Fruit fly (Drosophila melanogaster): ENCODE data around the gene CG33169.
A peak's percentile ranks its signal among the peaks of the same experiment; 100 is the strongest.

Gene CG33169

DNA sequence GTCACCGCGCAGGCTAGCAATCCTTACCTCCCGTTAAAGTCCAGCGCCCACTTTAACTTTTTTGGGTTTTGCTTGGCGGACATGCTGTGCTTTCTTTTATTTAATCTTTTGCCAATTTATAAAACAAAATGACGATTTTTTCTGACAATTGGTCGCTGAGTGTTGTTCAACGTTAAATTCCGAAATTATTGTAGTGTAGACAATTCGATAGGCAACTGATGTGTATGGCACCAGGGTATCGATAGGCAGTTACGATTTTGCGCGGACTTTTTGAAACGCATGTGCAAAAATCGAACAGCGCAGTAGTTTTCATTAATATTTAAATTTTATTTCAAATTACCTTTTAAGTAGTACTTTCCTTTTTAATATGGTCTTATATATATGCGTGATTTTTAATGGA is 4.4 kb downstream of the CG33169 start, which contains the start of gene EMC4 (continued):
- TF ChIP-seq CG18764 (GFP tag; optimal IDR thresholded peaks at IDR 0.05): peak; percentile 30
- no peak for TF ChIP-seq HLHmδ (GFP tag; optimal IDR thresholded peaks at IDR 0.05)
- TF ChIP-seq Mad (GFP tag; optimal IDR thresholded peaks at IDR 0.05): peak; percentile 43
- TF ChIP-seq vnd (GFP tag; IDR thresholded peaks at IDR 0.05; ENCODE audit: partially characterized antibody): no peak
- peak; percentile 68 for TF ChIP-seq ato (GFP tag; IDR thresholded peaks at IDR 0.05; ENCODE audit: partially characterized antibody)
- TF ChIP-seq dmrt99B (tag; optimal IDR thresholded peaks at IDR 0.05): no peak
- no peak for TF ChIP-seq CG8359 (GFP tag; optimal IDR thresholded peaks at IDR 0.05; ENCODE audit: borderline replicate concordance)
- no peak for TF ChIP-seq CG11093 (GFP tag; IDR thresholded peaks at IDR 0.05)
- TF ChIP-seq D19A (tag; optimal IDR thresholded peaks at IDR 0.05): peak; percentile 9
- peak; percentile 53 for TF ChIP-seq CG34376 (GFP tag; optimal IDR thresholded peaks at IDR 0.05)
- no peak for TF ChIP-seq danr (GFP tag; IDR thresholded peaks at IDR 0.05)
- peak; percentile 8 for TF ChIP-seq CG17568 (GFP tag; optimal IDR thresholded peaks at IDR 0.05)
- TF ChIP-seq CG18476 (GFP tag; optimal IDR thresholded peaks at IDR 0.05): peak; percentile 28
- TF ChIP-seq kni (GFP tag; optimal IDR thresholded peaks at IDR 0.05): no peak
- no peak for TF ChIP-seq CG6654 (GFP tag; optimal IDR thresholded peaks at IDR 0.05)
- TF ChIP-seq Dfd (GFP tag; optimal IDR thresholded peaks at IDR 0.05): no peak
- TF ChIP-seq fd3F (GFP tag; optimal IDR thresholded peaks at IDR 0.05): no peak
- TF ChIP-seq Sox100B (GFP tag; optimal IDR thresholded peaks at IDR 0.05): no peak
- TF ChIP-seq CG1602 (GFP tag; optimal IDR thresholded peaks at IDR 0.05): no peak
- TF ChIP-seq NC2α (GFP tag; optimal IDR thresholded peaks at IDR 0.05): no peak
- no peak for TF ChIP-seq insv (GFP tag; optimal IDR thresholded peaks at IDR 0.05)
- no peak for TF ChIP-seq wor (GFP tag; IDR thresholded peaks at IDR 0.05)
- TF ChIP-seq Dad (GFP tag; optimal IDR thresholded peaks at IDR 0.05): peak; percentile 56
- TF ChIP-seq CG8478 (optimal IDR thresholded peaks at IDR 0.05): no peak
- TF ChIP-seq ap (GFP tag; IDR thresholded peaks at IDR 0.05): no peak
- TF ChIP-seq CG3847 (GFP tag; IDR thresholded peaks at IDR 0.05): peak; percentile 76
- TF ChIP-seq CG15073 (GFP tag; optimal IDR thresholded peaks at IDR 0.05): no peak
- TF ChIP-seq her (GFP tag; optimal IDR thresholded peaks at IDR 0.05): peak; percentile 65
- peak; percentile 85 for TF ChIP-seq B-H2 (GFP tag; optimal IDR thresholded peaks at IDR 0.05)
- TF ChIP-seq nom (GFP tag; optimal IDR thresholded peaks at IDR 0.05): peak; percentile 33
- TF ChIP-seq Side (GFP tag; optimal IDR thresholded peaks at IDR 0.05): peak; percentile 45
- TF ChIP-seq z (GFP tag; IDR thresholded peaks at IDR 0.05): no peak
- no peak for TF ChIP-seq eve (GFP tag; optimal IDR thresholded peaks at IDR 0.05)
- TF ChIP-seq CG17328 (GFP tag; IDR thresholded peaks at IDR 0.05): no peak
- TF ChIP-seq CG2678 (tag; optimal IDR thresholded peaks at IDR 0.05): peak; percentile 21
- peak; percentile 42; the same call in 1 of the 2 replicates for TF ChIP-seq hbn (GFP tag; IDR thresholded peaks at IDR 0.05; ENCODE audit: partially characterized antibody)
- peak; percentile 84 for TF ChIP-seq sens (GFP tag)
- TF ChIP-seq Antp (GFP tag; optimal IDR thresholded peaks at IDR 0.05): peak; percentile 40
- no peak for TF ChIP-seq CG5245 (GFP tag; optimal IDR thresholded peaks at IDR 0.05)
- peak; percentile 23; the same call in 1 of the 2 replicates for TF ChIP-seq CG32532 (GFP tag; IDR thresholded peaks at IDR 0.05)
- peak; percentile 84 for TF ChIP-seq sob (GFP tag; IDR thresholded peaks at IDR 0.05)
- TF ChIP-seq CG15696 (tag; optimal IDR thresholded peaks at IDR 0.05): no peak
- TF ChIP-seq Adf1 (GFP tag; IDR thresholded peaks at IDR 0.05): no peak; the same call in 1 of the 2 replicates
- peak; percentile 17 for TF ChIP-seq Lhr (GFP tag; optimal IDR thresholded peaks at IDR 0.05)
- peak; percentile 63; the same call in 2 of the 3 replicates for TF ChIP-seq CG14860 (GFP tag; IDR thresholded peaks at IDR 0.05; ENCODE audit: partially characterized antibody)
- TF ChIP-seq Elba2 (GFP tag; optimal IDR thresholded peaks at IDR 0.05): peak; percentile 47
- TF ChIP-seq Asciz (GFP tag; optimal IDR thresholded peaks at IDR 0.05): no peak
- no peak for TF ChIP-seq so (GFP tag; IDR thresholded peaks at IDR 0.05)
- TF ChIP-seq CG3065 (GFP tag; optimal IDR thresholded peaks at IDR 0.05): no peak
- TF ChIP-seq kah (GFP tag; optimal IDR thresholded peaks at IDR 0.05): no peak
- TF ChIP-seq Myb (GFP tag; optimal IDR thresholded peaks at IDR 0.05): peak; percentile 51
- TF ChIP-seq CG6765 (GFP tag; optimal IDR thresholded peaks at IDR 0.05): no peak
